Worm (Caenorhabditis elegans) whole organism, L3 larva: ENCODE measurements around the gene nduf-2.2.
A peak's percentile ranks its signal among the peaks of the same experiment; 100 is the strongest.

Source experiments
- R02D3.7 ChIP-seq: fragments of 150-350 bp; optimal IDR thresholded peaks from 2 replicates; lab custom pipeline; 2014; ENCODE audit warnings: missing biosample characterization, missing genetic modification characterization
- ZK546.5 ChIP-seq: sonication (generic microtip); optimal IDR thresholded peaks from 2 replicates; lab custom pipeline; 2017; ENCODE audit warnings: missing biosample characterization, missing genetic modification characterization
- aly-2 ChIP-seq: fragments of 150-350 bp; optimal IDR thresholded peaks from 2 replicates; lab custom pipeline; 2014; ENCODE audit warnings: missing biosample characterization, missing genetic modification characterization
- ama-1 ChIP-seq: fragments of 150-350 bp; optimal IDR thresholded peaks from 2 replicates; lab custom pipeline; 2018
- ceh-16 ChIP-seq: sonication (generic microtip); optimal IDR thresholded peaks from 2 replicates; lab custom pipeline; 2017; ENCODE audit warnings: missing biosample characterization, missing genetic modification characterization
- ceh-28 ChIP-seq: fragments of 150-350 bp; optimal IDR thresholded peaks from 2 replicates; lab custom pipeline; 2014; ENCODE audit warnings: missing biosample characterization, missing genetic modification reagents, missing genetic modification characterization
- ceh-82 ChIP-seq: fragments of 150-350 bp; optimal IDR thresholded peaks from 2 replicates; lab custom pipeline; 2014; ENCODE audit warnings: missing biosample characterization, missing genetic modification characterization
- egl-5 ChIP-seq: fragments of 150-350 bp; optimal IDR thresholded peaks from 2 replicates; lab custom pipeline; 2017; ENCODE audit warnings: missing biosample characterization, missing genetic modification reagents, missing genetic modification characterization, inconsistent platforms
- elt-1 ChIP-seq: fragments of 150-350 bp; optimal IDR thresholded peaks from 2 replicates; lab custom pipeline; 2014; ENCODE audit warnings: missing biosample characterization, missing genetic modification characterization
- elt-2 ChIP-seq: sonication (generic microtip); optimal IDR thresholded peaks from 2 replicates; lab custom pipeline; 2016; ENCODE audit warnings: missing genetic modification reagents, mild to moderate bottlenecking, missing genetic modification characterization, missing compliant biosample characterization
- fos-1 ChIP-seq: fragments of 150-350 bp; optimal IDR thresholded peaks from 2 replicates; lab custom pipeline; 2014; ENCODE audit warnings: missing biosample characterization, missing genetic modification characterization
- hmg-11 ChIP-seq: sonication (generic microtip); optimal IDR thresholded peaks from 2 replicates; lab custom pipeline; 2016; ENCODE audit warnings: missing genetic modification characterization, missing compliant biosample characterization
- lin-39 ChIP-seq: fragments of 150-350 bp; optimal IDR thresholded peaks from 2 replicates; lab custom pipeline; 2018; ENCODE audit warnings: missing biosample characterization, missing genetic modification reagents, missing genetic modification characterization
- lsy-12 ChIP-seq: sonication (generic microtip); optimal IDR thresholded peaks from 2 replicates; lab custom pipeline; 2016; ENCODE audit warnings: mild to moderate bottlenecking, missing genetic modification characterization, missing compliant biosample characterization
- mdl-1 ChIP-seq: fragments of 150-350 bp; optimal IDR thresholded peaks from 2 replicates; lab custom pipeline; 2014; ENCODE audit warnings: missing biosample characterization, missing genetic modification characterization
- mml-1 ChIP-seq: fragments of 150-350 bp; sonication (generic microtip); optimal IDR thresholded peaks from 3 replicates; lab custom pipeline; 2014; ENCODE audit warnings: missing biosample characterization, missing genetic modification characterization
- nfya-1 ChIP-seq: sonication (generic microtip); optimal IDR thresholded peaks from 2 replicates; lab custom pipeline; 2017; ENCODE audit warnings: missing genetic modification characterization, mild to moderate bottlenecking, missing compliant biosample characterization, antibody characterized with exemption, moderate library complexity; ENCODE audit not compliant: insufficient read depth
- nhr-12 ChIP-seq: fragments of 150-350 bp; optimal IDR thresholded peaks from 2 replicates; lab custom pipeline; 2014; ENCODE audit warnings: missing biosample characterization, missing genetic modification characterization
- nhr-23 ChIP-seq: fragments of 150-350 bp; optimal IDR thresholded peaks from 2 replicates; lab custom pipeline; 2014; ENCODE audit warnings: missing biosample characterization, missing genetic modification reagents, missing genetic modification characterization
- nhr-237 ChIP-seq: fragments of 150-350 bp; optimal IDR thresholded peaks from 2 replicates; lab custom pipeline; 2014; ENCODE audit warnings: missing biosample characterization, missing genetic modification characterization
- nhr-25 ChIP-seq: sonication (generic microtip); optimal IDR thresholded peaks from 2 replicates; lab custom pipeline; 2017; ENCODE audit warnings: missing biosample characterization, missing genetic modification characterization
- nhr-43 ChIP-seq: sonication (generic microtip); optimal IDR thresholded peaks from 2 replicates; lab custom pipeline; 2016; ENCODE audit warnings: mild to moderate bottlenecking, missing genetic modification characterization, missing compliant biosample characterization; ENCODE audit not compliant: poor library complexity, severe bottlenecking
- nhr-67 ChIP-seq: fragments of 150-350 bp; optimal IDR thresholded peaks from 2 replicates; lab custom pipeline; 2014; ENCODE audit warnings: missing biosample characterization, missing genetic modification characterization
- nhr-77 ChIP-seq: fragments of 150-350 bp; optimal IDR thresholded peaks from 2 replicates; lab custom pipeline; 2014; ENCODE audit warnings: missing biosample characterization, missing genetic modification characterization
- pha-4 ChIP-seq: fragments of 150-350 bp; optimal IDR thresholded peaks from 2 replicates; lab custom pipeline; 2014; ENCODE audit warnings: missing biosample characterization, missing genetic modification reagents, missing genetic modification characterization
- pqm-1 ChIP-seq: fragments of 150-350 bp; optimal IDR thresholded peaks from 2 replicates; lab custom pipeline; 2017; ENCODE audit warnings: missing biosample characterization, missing genetic modification characterization, inconsistent platforms
- skn-1 ChIP-seq: fragments of 150-350 bp; optimal IDR thresholded peaks from 2 replicates; lab custom pipeline; 2014; ENCODE audit warnings: missing biosample characterization, missing genetic modification characterization
- snpc-4 ChIP-seq: fragments of 150-350 bp; optimal IDR thresholded peaks from 2 replicates; lab custom pipeline; 2014; ENCODE audit warnings: missing biosample characterization, missing genetic modification characterization
- tbx-2 ChIP-seq: sonication (generic microtip); optimal IDR thresholded peaks from 2 replicates; lab custom pipeline; 2016; ENCODE audit warnings: mild to moderate bottlenecking, missing genetic modification characterization, missing compliant biosample characterization
- zag-1 ChIP-seq: fragments of 150-350 bp; optimal IDR thresholded peaks from 2 replicates; lab custom pipeline; 2014; ENCODE audit warnings: missing biosample characterization, missing genetic modification characterization
- ztf-11 ChIP-seq: fragments of 150-350 bp; optimal IDR thresholded peaks from 2 replicates; lab custom pipeline; 2014; ENCODE audit warnings: missing biosample characterization, missing genetic modification characterization

nduf-2.2 gene

ce11 chrIII:6464913-6465312 is at the start of gene nduf-2.2:
nduf-2.2 (plus strand) TSS chrIII:6465222.
- TF ChIP-seq nhr-237 (tag; lab: Kevin White, UChicago), result no peak
- TF ChIP-seq zag-1 (tag; lab: Kevin White, UChicago), result no peak
- TF ChIP-seq skn-1 (tag; lab: Kevin White, UChicago), result no peak
- no peak for TF ChIP-seq ZK546.5 (tag; lab: Kevin White, UChicago)
- no peak for TF ChIP-seq elt-2 (tag; lab: Kevin White, UChicago)
- no peak for TF ChIP-seq ceh-28 (tag; lab: Kevin White, UChicago)
- TF ChIP-seq snpc-4 (tag; lab: Kevin White, UChicago), result no peak
- no peak for TF ChIP-seq nhr-23
- no peak for TF ChIP-seq ama-1 (lab: Kevin White, UChicago)
- no peak for TF ChIP-seq nhr-67 (tag; lab: Kevin White, UChicago)

- TF ChIP-seq nhr-43 (tag; lab: Kevin White, UChicago), result peak; percentile 25
- peak; percentile 41 for TF ChIP-seq ama-1 (lab: Kevin White, UChicago)
- peak; percentile 41 for TF ChIP-seq elt-2 (tag; lab: Kevin White, UChicago)
- peak; percentile 39 for TF ChIP-seq R02D3.7
- no peak for TF ChIP-seq nhr-237 (tag; lab: Kevin White, UChicago)
- peak; percentile 31 for TF ChIP-seq lsy-12
- no peak for TF ChIP-seq lin-39 (tag; lab: Kevin White, UChicago)
- TF ChIP-seq nhr-23, result peak; percentile 11
- peak; percentile 35 for TF ChIP-seq nhr-25 (tag; lab: Kevin White, UChicago)
These were observed 49.6 kb upstream of the nduf-2.2 start, which contains the start of gene nas-4 for ce11 chrIII:6415306-6415973. nas-4 (minus strand) TSS chrIII:6415656.

- TF ChIP-seq ama-1 (lab: Kevin White, UChicago), result peak; percentile 59
- no peak for TF ChIP-seq nhr-23
- TF ChIP-seq nhr-25 (tag; lab: Kevin White, UChicago), result peak; percentile 61
- TF ChIP-seq ceh-82 (tag; lab: Kevin White, UChicago), result no peak
- no peak for TF ChIP-seq snpc-4 (tag; lab: Kevin White, UChicago)
- TF ChIP-seq mdl-1, result no peak
- TF ChIP-seq nfya-1, result no peak
- TF ChIP-seq pha-4 (tag; lab: Kevin White, UChicago), result no peak
These were observed 46.8 kb upstream of the nduf-2.2 start for ce11 chrIII:6418254-6418653.

- TF ChIP-seq ama-1 (lab: Kevin White, UChicago), result peak; percentile 17
- TF ChIP-seq elt-1 (tag; lab: Kevin White, UChicago), result no peak
- no peak for TF ChIP-seq tbx-2 (tag; lab: Kevin White, UChicago)
- TF ChIP-seq pqm-1 (tag; lab: Kevin White, UChicago), result no peak
- TF ChIP-seq hmg-11 (tag; lab: Kevin White, UChicago), result no peak
- no peak for TF ChIP-seq ceh-82 (tag; lab: Kevin White, UChicago)
- no peak for TF ChIP-seq ceh-16 (tag; lab: Kevin White, UChicago)
- no peak for TF ChIP-seq fos-1 (tag; lab: Kevin White, UChicago)
- TF ChIP-seq nhr-25 (tag; lab: Kevin White, UChicago), result peak; percentile 24
These were observed 45.5 kb upstream of the nduf-2.2 start, which contains the start of gene atgl-1 for ce11 chrIII:6419409-6419944. atgl-1 (minus strand) TSS chrIII:6419459.

ce11 chrIII:6420201-6420600 is 44.8 kb upstream of the nduf-2.2 start:
- peak; percentile 30 for TF ChIP-seq snpc-4 (tag; lab: Kevin White, UChicago)
- TF ChIP-seq ama-1 (lab: Kevin White, UChicago), result peak; percentile 42
- peak; percentile 12 for TF ChIP-seq nhr-43 (tag; lab: Kevin White, UChicago)
- TF ChIP-seq nhr-23, result peak; percentile 34
- TF ChIP-seq nfya-1, result peak; percentile 10
- TF ChIP-seq ztf-11 (tag; lab: Kevin White, UChicago), result no peak
- peak; percentile 28 for TF ChIP-seq pha-4 (tag; lab: Kevin White, UChicago)
- no peak for TF ChIP-seq mml-1 (tag; lab: Kevin White, UChicago)
- no peak for TF ChIP-seq zag-1 (tag; lab: Kevin White, UChicago)
- peak; percentile 32 for TF ChIP-seq egl-5
- TF ChIP-seq nhr-12 (tag; lab: Kevin White, UChicago), result no peak
- peak; percentile 61 for TF ChIP-seq nhr-25 (tag; lab: Kevin White, UChicago)
- TF ChIP-seq aly-2 (tag; lab: Kevin White, UChicago), result no peak
- no peak for TF ChIP-seq nhr-77 (tag; lab: Kevin White, UChicago)
